Worm (Caenorhabditis elegans) whole organism, young adult: Measurements from ENCODE around the gene Y26E6A.3.
A peak's percentile ranks its signal among the peaks of the same experiment; 100 is the strongest.

ENCODE experiments used
- C17E4.6 ChIP-seq: fragments of 200-800 bp; sonication (Bioruptor generic); IDR thresholded peaks from 2 replicates; pipeline ENCODE4 v1.3.6; 2022; ENCODE audit warnings: missing genetic modification reagents, missing genetic modification characterization, missing compliant biosample characterization
- D2030.7 ChIP-seq: fragments of 200-800 bp; sonication (Bioruptor generic); IDR thresholded peaks from 2 replicates; pipeline ENCODE4 v1.3.6; 2022; ENCODE audit warnings: missing genetic modification reagents, missing genetic modification characterization, missing compliant biosample characterization
- F22D6.2 ChIP-seq: sonication (generic microtip); optimal IDR thresholded peaks from 2 replicates; lab custom pipeline; 2016; ENCODE audit warnings: mild to moderate bottlenecking, missing genetic modification characterization, missing compliant biosample characterization
- F33H1.4 ChIP-seq: fragments of 200-800 bp; sonication (Bioruptor generic); IDR thresholded peaks from 2 replicates; pipeline ENCODE4 v1.3.6; 2022; ENCODE audit warnings: missing genetic modification reagents, missing genetic modification characterization, missing compliant biosample characterization
- F37B4.10 ChIP-seq: fragments of 200-800 bp; sonication (Bioruptor generic); IDR thresholded peaks from 2 replicates; pipeline ENCODE4 v1.3.6; 2022; ENCODE audit warnings: missing genetic modification characterization, missing compliant biosample characterization
- Y53G8AR.9 ChIP-seq: fragments of 200-800 bp; sonication (Bioruptor generic); conservative IDR thresholded peaks from 2 replicates; pipeline ENCODE4 v1.3.6; 2022; ENCODE audit warnings: missing genetic modification reagents, missing genetic modification characterization, missing compliant biosample characterization
- Y56A3A.18 ChIP-seq: fragments of 200-800 bp; sonication (Bioruptor generic); IDR thresholded peaks from 2 replicates; pipeline ENCODE4 v1.3.6; 2022; ENCODE audit warnings: missing genetic modification reagents, missing genetic modification characterization, missing compliant biosample characterization
- Y79H2A.3 ChIP-seq: fragments of 200-800 bp; sonication (Bioruptor generic); conservative IDR thresholded peaks from 2 replicates; pipeline ENCODE4 v1.3.6; 2022; ENCODE audit warnings: missing genetic modification reagents, missing genetic modification characterization, missing compliant biosample characterization
- aptf-3 ChIP-seq: fragments of 200-800 bp; sonication (Bioruptor generic); IDR thresholded peaks from 2 replicates; pipeline ENCODE4 v1.3.6; 2022; ENCODE audit warnings: missing genetic modification characterization, missing compliant biosample characterization
- athp-1 ChIP-seq: sonication (generic microtip); optimal IDR thresholded peaks from 2 replicates; lab custom pipeline; 2017; ENCODE audit warnings: mild to moderate bottlenecking, missing genetic modification characterization, missing compliant biosample characterization
- attf-5 ChIP-seq: fragments of 200-800 bp; sonication (Bioruptor generic); optimal IDR thresholded peaks from 2 replicates; lab custom pipeline; 2018; ENCODE audit warnings: mild to moderate bottlenecking, missing genetic modification characterization, missing compliant biosample characterization
- bed-1 ChIP-seq: fragments of 200-800 bp; sonication (Bioruptor generic); IDR thresholded peaks from 2 replicates; pipeline ENCODE4 v1.3.6; 2022; ENCODE audit warnings: missing genetic modification reagents, missing genetic modification characterization, missing compliant biosample characterization
- bed-2 ChIP-seq: fragments of 200-800 bp; sonication (Bioruptor generic); IDR thresholded peaks from 2 replicates; pipeline ENCODE4 v1.3.6; 2022; ENCODE audit warnings: missing genetic modification reagents, missing genetic modification characterization, missing compliant biosample characterization
- cebp-1 ChIP-seq, 2 experiments: fragments of 200-800 bp in 1 of 2; sonication (Bioruptor generic) in 1 of 2; sonication (generic microtip) in 1 of 2; IDR thresholded peaks in 1 of 2; optimal IDR thresholded peaks in 1 of 2; 2 replicates each; pipeline versions ENCODE4 v1.3.6 to Lab custom; 2017 to 2022; ENCODE audit warnings: missing compliant biosample characterization in 2 of 2, missing genetic modification characterization in 2 of 2, mild to moderate bottlenecking in 1 of 2, missing genetic modification reagents in 1 of 2, moderate library complexity in 1 of 2
- ceh-100 ChIP-seq: fragments of 200-800 bp; sonication (Bioruptor generic); IDR thresholded peaks from 2 replicates; pipeline ENCODE4 v1.3.6; 2022; ENCODE audit warnings: missing genetic modification reagents, missing genetic modification characterization, missing compliant biosample characterization
- ceh-27 ChIP-seq: fragments of 200-800 bp; sonication (Bioruptor generic); optimal IDR thresholded peaks from 2 replicates; lab custom pipeline; 2018; ENCODE audit warnings: mild to moderate bottlenecking, missing genetic modification characterization, moderate library complexity, missing compliant biosample characterization
- dpff-1 ChIP-seq: sonication (generic microtip); optimal IDR thresholded peaks from 2 replicates; lab custom pipeline; 2017; ENCODE audit warnings: mild to moderate bottlenecking, missing genetic modification characterization, missing compliant biosample characterization
- efl-1 ChIP-seq: fragments of 150-350 bp; optimal IDR thresholded peaks from 2 replicates; lab custom pipeline; 2014; ENCODE audit warnings: missing biosample characterization, missing genetic modification reagents, missing genetic modification characterization
- fkh-3 ChIP-seq: sonication (generic microtip); optimal IDR thresholded peaks from 2 replicates; lab custom pipeline; 2016; ENCODE audit warnings: mild to moderate bottlenecking, missing genetic modification characterization, missing compliant biosample characterization
- gei-17 ChIP-seq: fragments of 200-800 bp; sonication (Bioruptor generic); optimal IDR thresholded peaks from 2 replicates; lab custom pipeline; 2018; ENCODE audit warnings: mild to moderate bottlenecking, missing genetic modification characterization, missing compliant biosample characterization
- hlh-12 ChIP-seq: sonication (generic microtip); optimal IDR thresholded peaks from 2 replicates; lab custom pipeline; 2016; ENCODE audit warnings: missing genetic modification characterization, missing compliant biosample characterization
- hmg-1.2 ChIP-seq: fragments of 200-800 bp; sonication (Bioruptor generic); IDR thresholded peaks from 2 replicates; pipeline ENCODE4 v1.3.6; 2022; ENCODE audit warnings: missing genetic modification reagents, missing genetic modification characterization, missing compliant biosample characterization
- hsf-1 ChIP-seq: fragments of 200-800 bp; sonication (Bioruptor generic); IDR thresholded peaks from 2 replicates; pipeline ENCODE4 v1.3.6; 2022; ENCODE audit warnings: missing genetic modification reagents, missing genetic modification characterization, missing compliant biosample characterization
- lag-1 ChIP-seq: fragments of 200-800 bp; sonication (Bioruptor generic); IDR thresholded peaks from 2 replicates; pipeline ENCODE4 v1.3.6; 2022; ENCODE audit warnings: missing genetic modification reagents, missing genetic modification characterization, missing compliant biosample characterization
- lin-26 ChIP-seq: fragments of 200-800 bp; sonication (Bioruptor generic); IDR thresholded peaks from 2 replicates; pipeline ENCODE4 v1.3.6; 2022; ENCODE audit warnings: missing genetic modification reagents, missing genetic modification characterization, missing compliant biosample characterization
- lsy-27 ChIP-seq: sonication (generic microtip); optimal IDR thresholded peaks from 2 replicates; lab custom pipeline; 2017; ENCODE audit warnings: missing genetic modification characterization, mild to moderate bottlenecking, missing compliant biosample characterization, antibody characterized with exemption, missing genotype, borderline replicate concordance; ENCODE audit not compliant: insufficient read depth
- madf-8 ChIP-seq: fragments of 200-800 bp; sonication (Bioruptor generic); conservative IDR thresholded peaks from 2 replicates; pipeline ENCODE4 v1.3.6; 2022; ENCODE audit warnings: missing genetic modification reagents, missing genetic modification characterization, missing compliant biosample characterization
- nfyb-1 ChIP-seq: fragments of 200-800 bp; sonication (Bioruptor generic); IDR thresholded peaks from 2 replicates; pipeline ENCODE4 v1.3.6; 2022; ENCODE audit warnings: missing genetic modification reagents, missing genetic modification characterization, missing compliant biosample characterization
- nhr-80 ChIP-seq: sonication (generic microtip); optimal IDR thresholded peaks from 2 replicates; lab custom pipeline; 2016; ENCODE audit warnings: missing genetic modification characterization, missing compliant biosample characterization
- pbrm-1 ChIP-seq: fragments of 200-800 bp; sonication (Bioruptor generic); IDR thresholded peaks from 2 replicates; pipeline ENCODE4 v1.3.6; 2022; ENCODE audit warnings: missing genetic modification reagents, missing genetic modification characterization, missing compliant biosample characterization
- pha-4 ChIP-seq: fragments of 150-350 bp; sonication (generic microtip); optimal IDR thresholded peaks from 2 replicates; lab custom pipeline; 2014; ENCODE audit warnings: missing biosample characterization, missing genetic modification reagents, missing genetic modification characterization
- rcor-1 ChIP-seq: fragments of 200-800 bp; sonication (Bioruptor generic); IDR thresholded peaks from 2 replicates; pipeline ENCODE4 v1.3.6; 2022; ENCODE audit warnings: missing genetic modification reagents, missing genetic modification characterization, missing compliant biosample characterization
- rpc-1 ChIP-seq, 2 experiments: fragments of 150-350 bp in 1 of 2; sonication (generic microtip) in 1 of 2; optimal IDR thresholded peaks; 2 replicates each; lab custom pipeline; 2014 to 2018; ENCODE audit warnings: missing biosample characterization in 1 of 2, missing genetic modification characterization in 1 of 2, missing genetic modification reagents in 1 of 2, missing genotype in 1 of 2
- snpc-1.3 ChIP-seq: sonication (generic microtip); optimal IDR thresholded peaks from 2 replicates; lab custom pipeline; 2017; ENCODE audit warnings: missing genetic modification characterization, mild to moderate bottlenecking, missing compliant biosample characterization, antibody characterized with exemption, moderate library complexity, missing genotype, missing genetic modification reagents; ENCODE audit not compliant: insufficient read depth
- snpc-3.4 ChIP-seq: sonication (generic microtip); optimal IDR thresholded peaks from 2 replicates; lab custom pipeline; 2017; ENCODE audit warnings: missing genetic modification characterization, mild to moderate bottlenecking, missing compliant biosample characterization, antibody characterized with exemption, moderate library complexity, missing genotype, missing genetic modification reagents
- sptf-2 ChIP-seq: fragments of 200-800 bp; sonication (Bioruptor generic); optimal IDR thresholded peaks from 2 replicates; lab custom pipeline; 2018; ENCODE audit warnings: mild to moderate bottlenecking, missing genetic modification characterization, missing compliant biosample characterization
- tbp1 ChIP-seq: fragments of 200-800 bp; sonication (Bioruptor generic); optimal IDR thresholded peaks from 2 replicates; lab custom pipeline; 2018; ENCODE audit warnings: mild to moderate bottlenecking, missing genetic modification characterization, missing compliant biosample characterization
- tlf-1 ChIP-seq: fragments of 200-800 bp; sonication (Bioruptor generic); optimal IDR thresholded peaks from 2 replicates; lab custom pipeline; 2018; ENCODE audit warnings: mild to moderate bottlenecking, missing genetic modification characterization, missing compliant biosample characterization
- unc-62 ChIP-seq: fragments of 150-350 bp; optimal IDR thresholded peaks from 2 replicates; lab custom pipeline; 2014; ENCODE audit warnings: missing biosample characterization, missing genetic modification reagents, missing genetic modification characterization
- ztf-26 ChIP-seq: sonication (generic microtip); optimal IDR thresholded peaks from 2 replicates; lab custom pipeline; 2017; ENCODE audit warnings: missing genetic modification characterization, missing compliant biosample characterization

Y26E6A.3 gene

DNA sequence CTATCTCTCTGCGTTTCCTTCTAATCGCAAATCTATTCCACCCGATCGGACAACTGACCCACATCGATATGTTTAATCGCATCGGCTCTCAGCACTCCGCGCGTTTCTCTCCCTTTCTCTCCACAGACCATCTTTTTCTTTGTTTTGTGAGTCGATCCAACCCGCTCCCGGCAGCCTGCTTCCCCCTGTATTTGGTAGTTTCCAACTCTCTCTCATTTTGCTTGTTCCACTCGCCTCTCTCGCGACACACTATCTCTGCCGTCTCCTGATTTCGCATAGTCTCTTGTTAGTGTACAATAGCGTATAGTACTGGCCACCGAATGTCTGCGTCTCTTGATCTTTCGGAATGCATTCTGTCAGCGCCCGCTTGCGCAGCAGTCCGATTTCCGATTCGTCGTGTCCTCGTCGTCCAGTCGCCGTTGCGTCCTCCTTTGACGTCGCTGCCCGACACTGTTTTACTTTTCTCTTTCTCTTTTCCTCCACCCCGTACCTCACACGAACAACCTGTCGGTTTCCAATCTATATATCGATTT, 40.9 kb upstream of the Y26E6A.3 start (continued):
- TF ChIP-seq gei-17 (GFP tag; lab: Kevin White, UChicago) (peak; percentile 5), cebp-1 (GFP tag; IDR thresholded peaks at IDR 0.05; lab: Robert Waterston, UW) (no peak), cebp-1 (tag; optimal IDR thresholded peaks at IDR 0.05; lab: Kevin White, UChicago) (peak; percentile 56), unc-62 (GFP tag; lab: Kevin White, UChicago) (peak; percentile 7), hmg-1.2 (GFP tag; lab: Robert Waterston, UW) (peak; percentile 89)

DNA sequence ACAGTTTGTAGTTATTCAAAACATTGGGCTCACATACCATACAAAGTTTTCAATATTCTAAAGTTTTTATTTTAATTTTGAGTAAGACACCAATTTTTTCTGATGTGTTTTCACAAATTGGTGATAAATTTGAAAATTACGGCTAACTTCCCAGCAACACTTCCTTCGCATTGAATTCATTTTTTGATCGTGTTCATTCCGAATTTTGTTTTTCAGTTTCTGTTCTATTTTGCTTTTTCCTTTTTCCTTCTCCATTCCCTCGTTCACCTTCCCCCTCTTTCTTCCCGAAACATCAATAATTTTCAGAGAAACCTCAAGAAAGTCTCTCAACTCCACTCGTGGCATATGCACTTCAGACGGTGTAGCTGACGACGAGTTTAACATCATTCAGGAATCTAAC, 39.1 kb upstream of the Y26E6A.3 start, which contains the start of gene alg-1:
Gene alg-1 (plus strand): TSS at position 301 of the 400 bp plus-strand sequence.
- TF ChIP-seq ceh-100 (GFP tag; lab: Robert Waterston, UW) = no peak
- TF ChIP-seq pha-4 = no peak
- no peak for TF ChIP-seq F37B4.10 (GFP tag; lab: Robert Waterston, UW)
- TF ChIP-seq efl-1 (GFP tag; lab: Kevin White, UChicago) = no peak
- TF ChIP-seq F33H1.4 = no peak
- no peak for TF ChIP-seq madf-8
- no peak for TF ChIP-seq D2030.7 (GFP tag; lab: Robert Waterston, UW)
- no peak for TF ChIP-seq snpc-1.3
- no peak for TF ChIP-seq bed-1 (GFP tag; lab: Robert Waterston, UW)
- no peak for TF ChIP-seq sptf-2 (GFP tag; lab: Kevin White, UChicago)

DNA sequence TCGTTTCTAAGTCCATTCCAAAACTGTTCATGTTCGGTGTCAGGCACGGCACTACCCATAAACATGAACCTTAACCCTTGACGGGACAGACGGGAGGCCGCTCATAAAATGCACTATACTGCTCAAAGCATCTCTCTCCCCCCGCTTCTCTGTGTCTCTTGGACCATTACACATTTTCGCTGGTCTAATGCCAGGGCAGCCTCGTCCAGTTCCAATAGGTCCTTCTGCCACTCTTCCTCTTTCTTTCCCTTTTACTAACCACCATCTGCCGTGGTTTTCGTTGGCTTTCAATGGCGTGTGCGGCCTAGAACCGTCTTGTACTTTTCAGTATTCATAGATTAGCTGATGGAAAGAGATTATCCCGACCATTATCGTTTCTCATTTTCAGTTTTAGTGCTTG, 38.4 kb upstream of the Y26E6A.3 start:
- TF ChIP-seq rcor-1 (GFP tag; lab: Robert Waterston, UW) (no peak), lag-1 (GFP tag; lab: Robert Waterston, UW) (0 out of 2 replicates have a peak, but pooled peaks have one; percentile 33), pbrm-1 (0 out of 2 replicates have a peak, but pooled peaks have one; percentile 17), attf-5 (GFP tag; lab: Kevin White, UChicago) (no peak), lsy-27 (tag; lab: Kevin White, UChicago) (no peak), lin-26 (GFP tag; lab: Robert Waterston, UW) (no peak), tlf-1 (GFP tag; lab: Kevin White, UChicago) (no peak), hlh-12 (tag; lab: Kevin White, UChicago) (no peak), fkh-3 (tag; lab: Kevin White, UChicago) (no peak), hmg-1.2 (GFP tag; lab: Robert Waterston, UW) (peak; percentile 9; the same call in 1 of the 2 replicates), Y53G8AR.9 (no peak)
- TF ChIP-seq, all 124 proteins: peak for 3

DNA sequence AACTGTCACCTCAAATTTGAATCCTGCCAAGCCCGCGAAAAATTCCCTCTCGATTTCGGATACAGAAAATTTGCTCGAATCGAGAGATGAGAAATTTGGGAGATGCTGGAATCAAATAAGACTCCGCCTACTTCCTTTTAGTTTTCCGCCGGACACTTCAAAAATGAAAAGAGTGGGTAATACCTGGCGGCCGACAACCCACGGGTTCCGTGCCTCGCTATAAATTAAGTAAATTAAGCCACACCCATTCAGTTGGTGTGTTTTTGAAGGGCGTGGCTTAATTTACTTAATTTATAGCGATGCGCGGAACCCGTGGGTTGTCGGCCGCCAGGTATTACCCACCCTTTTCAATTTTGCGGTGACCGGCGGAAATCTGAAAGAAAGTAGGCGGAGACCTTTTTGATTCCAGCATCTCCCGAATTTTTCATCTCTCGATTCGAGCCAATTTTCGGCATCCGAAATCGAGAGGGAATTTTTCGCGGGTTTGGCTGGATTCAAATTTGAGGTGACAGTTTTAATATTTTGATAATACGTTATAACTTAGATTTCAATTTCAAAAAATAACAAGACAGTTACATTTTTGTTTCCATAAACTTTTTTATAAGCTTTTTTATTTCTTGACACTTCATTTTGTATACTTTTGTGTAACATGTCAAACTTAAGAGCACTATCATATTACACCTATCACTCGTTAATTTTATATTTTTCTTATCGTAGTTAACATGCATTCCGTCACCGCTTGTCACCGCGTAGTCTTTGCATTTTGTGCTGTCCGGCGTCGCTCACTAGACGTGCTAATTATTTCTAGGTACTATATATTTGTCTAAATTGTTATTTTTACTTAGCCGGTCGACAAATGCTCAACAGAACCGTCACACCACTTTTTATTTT, 37.2 kb upstream of the Y26E6A.3 start:
- TF ChIP-seq aptf-3 (GFP tag; lab: Robert Waterston, UW) (no peak), Y79H2A.3 (GFP tag; lab: Robert Waterston, UW) (no peak), hsf-1 (GFP tag; lab: Robert Waterston, UW) (no peak), C17E4.6 (GFP tag; lab: Robert Waterston, UW) (no peak), ceh-27 (GFP tag; lab: Kevin White, UChicago) (no peak), ztf-26 (tag; lab: Kevin White, UChicago) (no peak), nfyb-1 (no peak), nhr-80 (tag; lab: Kevin White, UChicago) (peak; percentile 72), snpc-3.4 (tag; lab: Kevin White, UChicago) (peak; percentile 50), F22D6.2 (tag; lab: Kevin White, UChicago) (no peak), pbrm-1 (peak; percentile 55), rcor-1 (GFP tag; lab: Robert Waterston, UW) (0 out of 2 replicates have a peak, but pooled peaks have one; percentile 5), bed-2 (GFP tag; lab: Robert Waterston, UW) (no peak), Y56A3A.18 (0 out of 2 replicates have a peak, but pooled peaks have one; percentile 31), athp-1 (no peak), rpc-1 (optimal IDR thresholded peaks at IDR 0.05; lab: Kevin White, UChicago) (no peak), rpc-1 (tag; optimal IDR thresholded peaks at IDR 0.05; lab: Kevin White, UChicago) (peak; percentile 12), unc-62 (GFP tag; lab: Kevin White, UChicago) (no peak), lsy-27 (tag; lab: Kevin White, UChicago) (no peak), tbp1 (no peak), dpff-1 (tag; lab: Kevin White, UChicago) (no peak)
